Fruit fly (Drosophila melanogaster) whole organism, embryonic: ENCODE data around the gene lok.
A peak's percentile ranks its signal among the peaks of the same experiment; 100 is the strongest.

ENCODE experiments used
- BEAF-32 ChIP-seq: fragments of 200-800 bp; sonication (Bioruptor generic); optimal IDR thresholded peaks from 3 replicates; lab custom pipeline; 2017; ENCODE audit warnings: missing biosample characterization, missing genetic modification characterization, mild to moderate bottlenecking, moderate library complexity, missing genetic modification reagents
- Bteb2 ChIP-seq: fragments of 200-800 bp; sonication (Bioruptor generic); optimal IDR thresholded peaks from 2 replicates; lab custom pipeline; 2016; ENCODE audit warnings: missing biosample characterization, missing genetic modification characterization
- CG12942 ChIP-seq: fragments of 200-800 bp; sonication (Bioruptor generic); optimal IDR thresholded peaks from 3 replicates; lab custom pipeline; 2016; ENCODE audit warnings: missing biosample characterization, missing genetic modification characterization
- CG13775 ChIP-seq: fragments of 200-800 bp; sonication (Bioruptor generic); optimal IDR thresholded peaks from 3 replicates; lab custom pipeline; 2017; ENCODE audit warnings: missing biosample characterization, mild to moderate bottlenecking, missing genetic modification characterization
- CG15073 ChIP-seq: fragments of 200-800 bp; sonication (Bioruptor generic); optimal IDR thresholded peaks from 2 replicates; lab custom pipeline; 2016; ENCODE audit warnings: missing biosample characterization, missing genetic modification characterization
- CG15514 ChIP-seq: fragments of 200-800 bp; sonication (Bioruptor generic); optimal IDR thresholded peaks from 3 replicates; lab custom pipeline; 2017; ENCODE audit warnings: missing biosample characterization, missing genetic modification characterization, mild to moderate bottlenecking, moderate library complexity, missing genetic modification reagents
- CG2116 ChIP-seq: fragments of 200-800 bp; sonication (Bioruptor generic); optimal IDR thresholded peaks from 3 replicates; lab custom pipeline; 2018; ENCODE audit warnings: missing biosample characterization, mild to moderate bottlenecking, missing genetic modification characterization
- CG2199 ChIP-seq: fragments of 200-800 bp; sonication (Bioruptor generic); IDR thresholded peaks from 3 replicates; pipeline ENCODE4 v1.3.6; 2022; ENCODE audit warnings: missing biosample characterization, missing genetic modification characterization
- CG32772 ChIP-seq: fragments of 200-800 bp; sonication (Bioruptor generic); IDR thresholded peaks from 2 replicates; pipeline ENCODE4 v1.3.6; 2022; ENCODE audit warnings: missing biosample characterization, missing genetic modification characterization
- CG34224 ChIP-seq: fragments of 200-800 bp; sonication (Bioruptor generic); IDR thresholded peaks from 3 replicates; pipeline ENCODE4 v1.3.6; 2022; ENCODE audit warnings: missing biosample characterization, missing genetic modification characterization; ENCODE audit not compliant: partially characterized antibody
- CG4617 ChIP-seq: fragments of 200-800 bp; sonication (Bioruptor generic); optimal IDR thresholded peaks from 3 replicates; lab custom pipeline; 2016; ENCODE audit warnings: missing biosample characterization, missing genetic modification characterization, borderline replicate concordance
- CG7556 ChIP-seq: fragments of 200-800 bp; sonication (Bioruptor generic); optimal IDR thresholded peaks from 2 replicates; lab custom pipeline; 2017; ENCODE audit warnings: missing biosample characterization, mild to moderate bottlenecking, missing genetic modification characterization
- CoRest ChIP-seq: fragments of 200-800 bp; sonication (Bioruptor generic); optimal IDR thresholded peaks from 3 replicates; lab custom pipeline; 2018; ENCODE audit warnings: missing biosample characterization, mild to moderate bottlenecking, missing genetic modification characterization, moderate library complexity
- D19A ChIP-seq: fragments of 200-800 bp; optimal IDR thresholded peaks from 3 replicates; lab custom pipeline; 2019; ENCODE audit warnings: missing biosample characterization, mild to moderate bottlenecking, missing genetic modification characterization, moderate library complexity
- Dll ChIP-seq: fragments of 200-800 bp; sonication (Bioruptor generic); IDR thresholded peaks from 4 replicates; pipeline ENCODE4 v1.3.6; 2022; ENCODE audit warnings: missing biosample characterization, missing genetic modification characterization; ENCODE audit not compliant: partially characterized antibody
- Dp ChIP-seq: fragments of 200-800 bp; sonication (Bioruptor generic); optimal IDR thresholded peaks from 2 replicates; lab custom pipeline; 2018; ENCODE audit warnings: missing biosample characterization, mild to moderate bottlenecking, missing genetic modification characterization, moderate library complexity
- Dref ChIP-seq: fragments of 200-800 bp; sonication (Bioruptor generic); IDR thresholded peaks from 2 replicates; pipeline ENCODE4 v1.3.6; 2022; ENCODE audit warnings: missing biosample characterization, missing genetic modification characterization
- Fer2 ChIP-seq: fragments of 200-800 bp; sonication (Bioruptor generic); optimal IDR thresholded peaks from 2 replicates; lab custom pipeline; 2018; ENCODE audit warnings: missing biosample characterization, mild to moderate bottlenecking, missing genetic modification characterization, moderate library complexity
- Hr78 ChIP-seq, 2 experiments: fragments of 200-800 bp in 1 of 2; fragments of >200 bp in 1 of 2; sonication (Bioruptor generic) in 1 of 2; optimal IDR thresholded peaks; 2 replicates each; lab custom pipeline; 2017 to 2019; ENCODE audit warnings: missing biosample characterization in 2 of 2, missing genetic modification characterization in 2 of 2, mild to moderate bottlenecking in 1 of 2, moderate library complexity in 1 of 2
- MBD-R2 ChIP-seq: fragments of 200-800 bp; sonication (Bioruptor generic); IDR thresholded peaks from 2 replicates; pipeline ENCODE4 v1.3.6; 2022; ENCODE audit warnings: missing biosample characterization, missing genetic modification characterization
- MESR4 ChIP-seq: fragments of 200-800 bp; sonication (Bioruptor generic); optimal IDR thresholded peaks from 2 replicates; lab custom pipeline; 2018; ENCODE audit warnings: missing biosample characterization, mild to moderate bottlenecking, missing genetic modification characterization, moderate library complexity
- Opbp ChIP-seq: fragments of 200-800 bp; sonication (Bioruptor generic); IDR thresholded peaks from 3 replicates; pipeline ENCODE4 v1.3.6; 2022; ENCODE audit warnings: missing biosample characterization, missing genetic modification characterization; ENCODE audit not compliant: partially characterized antibody
- Sry-δ ChIP-seq: fragments of 200-800 bp; sonication (Bioruptor generic); optimal IDR thresholded peaks from 2 replicates; lab custom pipeline; 2016; ENCODE audit warnings: missing biosample characterization, missing genetic modification characterization
- Stat92E ChIP-seq, 3 experiments: fragments of >200 bp in 2 of 3; fragments of 200-800 bp in 1 of 3; sonication (Bioruptor generic) in 1 of 3; optimal IDR thresholded peaks; 2 replicates each; lab custom pipeline; 2017 to 2019; ENCODE audit warnings: missing biosample characterization in 3 of 3, missing genetic modification characterization in 3 of 3, mild to moderate bottlenecking in 1 of 3, moderate library complexity in 1 of 3
- ato ChIP-seq: fragments of 200-800 bp; sonication (Bioruptor generic); IDR thresholded peaks from 2 replicates; pipeline ENCODE4 v1.3.6; 2022; ENCODE audit warnings: missing biosample characterization, missing genetic modification characterization; ENCODE audit not compliant: partially characterized antibody
- bowl ChIP-seq: fragments of 200-800 bp; sonication (Bioruptor generic); IDR thresholded peaks from 2 replicates; pipeline ENCODE4 v1.3.6; 2022; ENCODE audit warnings: missing biosample characterization, missing genetic modification characterization
- cg ChIP-seq: fragments of 200-800 bp; sonication (Bioruptor generic); optimal IDR thresholded peaks from 3 replicates; lab custom pipeline; 2019; ENCODE audit warnings: missing biosample characterization, mild to moderate bottlenecking, missing genetic modification characterization, moderate library complexity
- chm ChIP-seq: fragments of 200-800 bp; sonication (Bioruptor generic); IDR thresholded peaks from 2 replicates; pipeline ENCODE4 v1.3.6; 2022; ENCODE audit warnings: missing biosample characterization, missing genetic modification characterization
- dimm ChIP-seq: fragments of 200-800 bp; sonication (Bioruptor generic); IDR thresholded peaks from 2 replicates; pipeline ENCODE4 v1.3.6; 2022; ENCODE audit warnings: missing biosample characterization, missing genetic modification characterization
- dysf ChIP-seq: fragments of 200-800 bp; sonication (Bioruptor generic); IDR thresholded peaks from 3 replicates; pipeline ENCODE4 v1.3.6; 2022; ENCODE audit warnings: missing biosample characterization, missing genetic modification characterization
- gcm ChIP-seq: fragments of 200-800 bp; sonication (Bioruptor generic); optimal IDR thresholded peaks from 2 replicates; lab custom pipeline; 2019; ENCODE audit warnings: missing biosample characterization, mild to moderate bottlenecking, missing genetic modification characterization, moderate library complexity
- gem ChIP-seq: fragments of 200-800 bp; sonication (Bioruptor generic); optimal IDR thresholded peaks from 2 replicates; lab custom pipeline; 2019; ENCODE audit warnings: missing biosample characterization, mild to moderate bottlenecking, missing genetic modification characterization, moderate library complexity
- hb ChIP-seq: fragments of 200-800 bp; sonication (Bioruptor generic); IDR thresholded peaks from 3 replicates; pipeline ENCODE4 v1.3.6; 2022; ENCODE audit warnings: missing biosample characterization, missing genetic modification characterization; ENCODE audit not compliant: partially characterized antibody
- knrl ChIP-seq: fragments of 200-800 bp; sonication (Bioruptor generic); IDR thresholded peaks from 3 replicates; pipeline ENCODE4 v1.3.6; 2022; ENCODE audit warnings: missing biosample characterization, missing genetic modification characterization; ENCODE audit not compliant: partially characterized antibody
- nerfin-2 ChIP-seq: fragments of 200-800 bp; sonication (Bioruptor generic); IDR thresholded peaks from 2 replicates; pipeline ENCODE4 v1.3.6; 2022; ENCODE audit warnings: missing biosample characterization, missing genetic modification characterization; ENCODE audit not compliant: partially characterized antibody
- pb ChIP-seq: fragments of 200-800 bp; sonication (Bioruptor generic); optimal IDR thresholded peaks from 3 replicates; lab custom pipeline; 2016; ENCODE audit warnings: missing biosample characterization, missing genetic modification characterization
- pho ChIP-seq: fragments of 200-800 bp; sonication (Bioruptor generic); optimal IDR thresholded peaks from 2 replicates; lab custom pipeline; 2016; ENCODE audit warnings: missing biosample characterization, missing genetic modification characterization
- pros ChIP-seq: fragments of 200-800 bp; sonication (Bioruptor generic); optimal IDR thresholded peaks from 3 replicates; lab custom pipeline; 2019; ENCODE audit warnings: missing biosample characterization, mild to moderate bottlenecking, missing genetic modification characterization, moderate library complexity
- pzg ChIP-seq: fragments of 200-800 bp; sonication (Bioruptor generic); optimal IDR thresholded peaks from 3 replicates; lab custom pipeline; 2018; ENCODE audit warnings: missing biosample characterization, mild to moderate bottlenecking, missing genetic modification characterization, moderate library complexity
- repo ChIP-seq: fragments of 200-800 bp; sonication (Bioruptor generic); optimal IDR thresholded peaks from 2 replicates; lab custom pipeline; 2016; ENCODE audit warnings: missing biosample characterization, missing genetic modification characterization
- sens ChIP-seq: fragments of 200-800 bp; sonication (Bioruptor generic); peaks from one replicate; lab custom pipeline; 2016; ENCODE audit warnings: missing biosample characterization, missing genetic modification characterization
- sima ChIP-seq: fragments of 200-800 bp; sonication (Bioruptor generic); optimal IDR thresholded peaks from 2 replicates; lab custom pipeline; 2016; ENCODE audit warnings: missing biosample characterization, missing genetic modification characterization
- sqz ChIP-seq: fragments of 200-800 bp; sonication (Bioruptor generic); optimal IDR thresholded peaks from 3 replicates; lab custom pipeline; 2018; ENCODE audit warnings: missing biosample characterization, mild to moderate bottlenecking, missing genetic modification characterization
- stwl ChIP-seq: fragments of 200-800 bp; sonication (Bioruptor generic); optimal IDR thresholded peaks from 3 replicates; lab custom pipeline; 2018; ENCODE audit warnings: missing biosample characterization, mild to moderate bottlenecking, missing genetic modification characterization, moderate library complexity
- tna ChIP-seq: fragments of 200-800 bp; sonication (Bioruptor generic); IDR thresholded peaks from 2 replicates; pipeline ENCODE4 v1.3.6; 2022; ENCODE audit warnings: missing biosample characterization, missing genetic modification characterization; ENCODE audit not compliant: partially characterized antibody
- ttk ChIP-seq: fragments of 200-800 bp; sonication (Bioruptor generic); IDR thresholded peaks from 2 replicates; pipeline ENCODE4 v2.1.2; 2022; ENCODE audit warnings: missing biosample characterization, missing genetic modification characterization
- vnd ChIP-seq: fragments of 200-800 bp; sonication (Bioruptor generic); IDR thresholded peaks from 3 replicates; pipeline ENCODE4 v1.3.6; 2022; ENCODE audit warnings: missing biosample characterization, missing genetic modification characterization; ENCODE audit not compliant: partially characterized antibody
- z ChIP-seq: fragments of 200-800 bp; sonication (Bioruptor generic); IDR thresholded peaks from 3 replicates; pipeline ENCODE4 v1.3.6; 2022; ENCODE audit warnings: missing biosample characterization, missing genetic modification characterization
- zen2 ChIP-seq: fragments of 200-800 bp; sonication (Bioruptor generic); IDR thresholded peaks from 3 replicates; pipeline ENCODE4 v1.3.6; 2022; ENCODE audit warnings: missing biosample characterization, missing genetic modification characterization; ENCODE audit not compliant: partially characterized antibody

lok gene

DNA sequence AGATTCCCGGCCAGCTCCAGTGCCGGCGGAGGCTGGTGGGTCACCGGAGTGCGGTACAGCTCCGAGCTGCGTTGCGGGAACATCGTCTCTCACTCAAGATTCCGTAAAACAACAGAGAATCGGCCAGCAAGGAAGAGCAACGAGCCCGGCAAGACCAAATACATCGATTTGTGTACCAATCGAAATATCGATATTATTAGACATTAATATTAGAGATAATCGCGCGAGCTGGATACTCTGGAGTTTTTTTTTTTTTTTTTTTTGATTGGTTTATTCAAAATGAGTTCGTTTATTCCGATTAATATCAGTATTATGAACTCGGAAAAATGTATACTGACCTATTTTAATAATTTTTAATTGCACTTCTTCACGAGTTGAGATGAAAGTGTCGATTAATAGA is 4.3 kb downstream of the lok start, which contains the start of gene vls (continued):
- TF ChIP-seq CG34224 (GFP tag; lab: Robert Waterston, UW) (peak; percentile 84), Dref (GFP tag; lab: Robert Waterston, UW) (peak; percentile 85), sima (no peak), vnd (peak; percentile 75), pzg (GFP tag; lab: Kevin White, UChicago) (peak; percentile 31), CG4617 (GFP tag; lab: Kevin White, UChicago) (no peak), bowl (GFP tag; lab: Robert Waterston, UW) (no peak), nerfin-2 (GFP tag; lab: Robert Waterston, UW) (peak; percentile 63), dysf (GFP tag; lab: Robert Waterston, UW) (no peak), CG12942 (no peak), ato (peak; percentile 73), Hr78 (GFP tag; optimal IDR thresholded peaks at IDR 0.05; lab: Kevin White, UChicago) (no peak), CG32772 (peak; percentile 90), cg (GFP tag; lab: Kevin White, UChicago) (no peak), ttk (GFP tag; lab: Robert Waterston, UW) (no peak), MESR4 (GFP tag; lab: Kevin White, UChicago) (peak; percentile 33), Sry-δ (GFP tag; lab: Kevin White, UChicago) (peak; percentile 68), z (no peak), tna (GFP tag; lab: Robert Waterston, UW) (peak; percentile 52; the same call in 1 of the 2 replicates), Dll (GFP tag; lab: Robert Waterston, UW) (peak; percentile 87), BEAF-32 (peak; percentile 73), gcm (GFP tag; lab: Kevin White, UChicago) (no peak), MBD-R2 (GFP tag; lab: Robert Waterston, UW) (peak; percentile 81), zen2 (GFP tag; lab: Robert Waterston, UW) (peak; percentile 81), hb (peak; percentile 30; the same call in 1 of the 3 replicates), CG15073 (GFP tag; lab: Kevin White, UChicago) (no peak), stwl (tag; lab: Kevin White, UChicago) (peak; percentile 18), CG2116 (peak; percentile 30), sqz (GFP tag; lab: Kevin White, UChicago) (peak; percentile 84), CG15514 (GFP tag; lab: Kevin White, UChicago) (peak; percentile 12), Opbp (GFP tag; lab: Robert Waterston, UW) (peak; percentile 79; the same call in 2 of the 3 replicates)

DNA sequence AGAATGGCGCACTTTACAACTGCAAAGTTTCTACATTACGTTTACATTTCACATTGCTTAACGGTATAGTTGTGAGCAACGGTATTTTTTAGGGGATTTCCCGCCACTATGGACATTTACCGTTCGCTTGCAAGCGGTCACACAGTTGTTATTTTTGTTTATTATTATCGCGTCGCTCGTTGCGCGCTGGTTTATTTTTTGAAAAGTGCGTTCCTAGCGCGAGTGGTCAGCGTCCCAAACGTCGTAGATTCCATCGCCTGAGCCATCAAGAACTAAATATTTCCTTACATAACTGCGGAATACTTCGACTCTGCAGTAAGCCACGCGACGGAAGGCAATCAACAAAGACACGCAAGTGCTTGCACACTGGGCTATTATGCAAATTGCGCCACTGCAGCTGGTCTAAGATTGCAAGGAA is 5.0 kb downstream of the lok start, which contains the start of gene bwa:
Gene bwa (plus strand): TSS at position 159 of the 418 bp plus-strand sequence.
- TF ChIP-seq Bteb2, result no peak
- peak; percentile 27 for TF ChIP-seq Sry-δ (GFP tag; lab: Kevin White, UChicago)
- TF ChIP-seq repo, result no peak
- TF ChIP-seq knrl (GFP tag; lab: Robert Waterston, UW), result no peak
- TF ChIP-seq pros (GFP tag; lab: Kevin White, UChicago), result no peak
- TF ChIP-seq CoRest (tag; lab: Kevin White, UChicago), result peak; percentile 78
- TF ChIP-seq Dref (GFP tag; lab: Robert Waterston, UW), result peak; percentile 54
- TF ChIP-seq pho (GFP tag; lab: Kevin White, UChicago), result no peak
- TF ChIP-seq CG7556, result no peak
- no peak for TF ChIP-seq Fer2 (tag; lab: Kevin White, UChicago)
- TF ChIP-seq Dp (GFP tag; lab: Kevin White, UChicago), result peak; percentile 83
- no peak for TF ChIP-seq Stat92E (GFP tag; optimal IDR thresholded peaks at IDR 0.05; lab: Kevin White, UChicago)
- no peak for TF ChIP-seq CG2199 (GFP tag; lab: Robert Waterston, UW)
- TF ChIP-seq tna (GFP tag; lab: Robert Waterston, UW), result no peak; the same call in 1 of the 2 replicates
- 0 out of 2 replicates have a peak, but pooled peaks have one; percentile 30 for TF ChIP-seq chm
- peak; percentile 2 for TF ChIP-seq pb
- no peak for TF ChIP-seq gem
- no peak for TF ChIP-seq CG13775 (GFP tag; lab: Kevin White, UChicago)
- no peak for TF ChIP-seq D19A
- peak; percentile 59 for TF ChIP-seq sens
- no peak for TF ChIP-seq dimm
